Fruit fly (Drosophila melanogaster): ENCODE results near the gene CG43630.

DNA sequence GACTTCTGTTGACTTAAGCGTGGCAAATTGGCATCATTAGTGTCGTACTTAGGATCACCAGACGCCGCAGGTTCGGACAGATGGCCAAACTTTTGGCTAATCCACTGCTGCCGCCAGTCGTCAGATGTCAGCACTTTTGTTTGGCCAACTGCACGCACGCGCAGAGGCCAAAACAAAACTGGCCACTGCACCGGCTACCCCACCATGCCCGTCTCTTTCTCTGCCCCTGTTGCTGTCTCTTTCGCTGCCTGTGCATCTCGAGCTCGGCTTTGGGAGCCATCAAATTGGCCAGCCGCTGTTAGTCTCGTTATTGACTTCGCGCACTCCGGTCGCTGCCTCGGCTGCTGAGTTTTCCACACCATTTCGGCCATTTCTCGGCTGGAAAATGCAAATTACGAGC, 13.5 kb downstream of the CG43630 start, which contains the start of gene CG14395:
- TF ChIP-seq CG17806 (tag; optimal IDR thresholded peaks at IDR 0.05) (no peak), CG14655 (GFP tag; optimal IDR thresholded peaks at IDR 0.05) (no peak), CG15710 (tag; optimal IDR thresholded peaks at IDR 0.05) (no peak), D1 (tag; optimal IDR thresholded peaks at IDR 0.05) (no peak), EcR (GFP tag; optimal IDR thresholded peaks at IDR 0.05) (no peak), CG34367 (tag; optimal IDR thresholded peaks at IDR 0.05) (no peak), CG12605 (GFP tag; IDR thresholded peaks at IDR 0.05) (no peak), fd96Ca (GFP tag; IDR thresholded peaks at IDR 0.05) (no peak), Ets98B (GFP tag; IDR thresholded peaks at IDR 0.05) (0 out of 2 replicates have a peak, but pooled peaks have one; percentile 17), rn (GFP tag; IDR thresholded peaks at IDR 0.05) (no peak), CG4496 (GFP tag; IDR thresholded peaks at IDR 0.05) (peak; percentile 72; the same call in 2 of the 3 replicates), CG8159 (tag; optimal IDR thresholded peaks at IDR 0.05) (no peak), Snoo (tag; optimal IDR thresholded peaks at IDR 0.05) (no peak)

Measured in whole organism, pupa.